Worm (Caenorhabditis elegans) whole organism, early embryonic: ENCODE data around the gene twk-31.

ENCODE experiments used
- B0310.2 ChIP-seq: sonication (generic microtip); optimal IDR thresholded peaks from 2 replicates; lab custom pipeline; 2016; ENCODE audit warnings: mild to moderate bottlenecking, missing genetic modification characterization, missing compliant biosample characterization
- F13C5.2 ChIP-seq: sonication (generic microtip); optimal IDR thresholded peaks from 2 replicates; lab custom pipeline; 2017; ENCODE audit warnings: mild to moderate bottlenecking, missing genetic modification characterization, inconsistent platforms, missing compliant biosample characterization
- aly-1 ChIP-seq: sonication (generic microtip); optimal IDR thresholded peaks from 2 replicates; lab custom pipeline; 2016; ENCODE audit warnings: missing genetic modification characterization, missing compliant biosample characterization
- ama-1 ChIP-seq: fragments of 150-350 bp; optimal IDR thresholded peaks from 2 replicates; lab custom pipeline; 2014
- ceh-13 ChIP-seq: fragments of 200-800 bp; sonication (Bioruptor generic); optimal IDR thresholded peaks from 2 replicates; lab custom pipeline; 2018; ENCODE audit warnings: mild to moderate bottlenecking, missing genetic modification characterization, missing compliant biosample characterization
- ceh-36 ChIP-seq: sonication (generic microtip); optimal IDR thresholded peaks from 2 replicates; lab custom pipeline; 2016; ENCODE audit warnings: missing genetic modification characterization, inconsistent platforms, missing compliant biosample characterization
- ets-7 ChIP-seq: sonication (generic microtip); optimal IDR thresholded peaks from 2 replicates; lab custom pipeline; 2016; ENCODE audit warnings: missing genotype, missing genetic modification characterization, missing compliant biosample characterization
- flt-1 ChIP-seq: fragments of 200-800 bp; sonication (Bioruptor generic); IDR thresholded peaks from 2 replicates; pipeline ENCODE4 v1.3.6; 2022; ENCODE audit warnings: missing genetic modification characterization, missing compliant biosample characterization
- hmbx-1 ChIP-seq: sonication (generic microtip); optimal IDR thresholded peaks from 2 replicates; lab custom pipeline; 2016; ENCODE audit warnings: mild to moderate bottlenecking, missing genetic modification characterization, missing compliant biosample characterization
- hmg-4 ChIP-seq: fragments of 200-800 bp; sonication (Bioruptor generic); optimal IDR thresholded peaks from 2 replicates; lab custom pipeline; 2018; ENCODE audit warnings: mild to moderate bottlenecking, missing genetic modification characterization, missing compliant biosample characterization
- hnd-1 ChIP-seq: sonication (generic microtip); optimal IDR thresholded peaks from 2 replicates; lab custom pipeline; 2016; ENCODE audit warnings: missing genetic modification characterization, missing compliant biosample characterization
- pes-1 ChIP-seq: fragments of 200-800 bp; sonication (Bioruptor generic); IDR thresholded peaks from 2 replicates; pipeline ENCODE4 v1.3.6; 2022; ENCODE audit warnings: missing genetic modification reagents, missing genetic modification characterization, missing compliant biosample characterization
- scrt-1 ChIP-seq: fragments of 200-800 bp; sonication (Bioruptor generic); IDR thresholded peaks from 2 replicates; pipeline ENCODE4 v1.3.6; 2022; ENCODE audit warnings: missing genetic modification characterization, missing compliant biosample characterization
- sea-1 ChIP-seq: fragments of 200-800 bp; sonication (Bioruptor generic); conservative IDR thresholded peaks from 2 replicates; pipeline ENCODE4 v1.3.6; 2022; ENCODE audit warnings: missing genetic modification characterization, missing compliant biosample characterization
- tbx-11 ChIP-seq: fragments of 200-800 bp; sonication (Bioruptor generic); IDR thresholded peaks from 2 replicates; pipeline ENCODE4 v1.3.6; 2022; ENCODE audit warnings: missing genetic modification characterization, missing compliant biosample characterization
- tbx-37 ChIP-seq: fragments of 200-800 bp; sonication (Bioruptor generic); conservative IDR thresholded peaks from 2 replicates; pipeline ENCODE4 v1.3.6; 2022; ENCODE audit warnings: missing genetic modification reagents, missing genetic modification characterization, missing compliant biosample characterization
- tra-4 ChIP-seq: sonication (generic microtip); optimal IDR thresholded peaks from 2 replicates; lab custom pipeline; 2017; ENCODE audit warnings: missing genetic modification characterization, missing compliant biosample characterization

twk-31 gene

ce11 chrIII:11453970-11454369, 43.5 kb downstream of the twk-31 start:
- peak; percentile 20 for TF ChIP-seq ceh-36
- TF ChIP-seq ceh-13 (GFP tag; lab: Kevin White, UChicago): no peak

- TF ChIP-seq tra-4 (tag; lab: Kevin White, UChicago): no peak
- no peak for TF ChIP-seq tbx-37 (GFP tag; lab: Robert Waterston, UW)
- no peak for TF ChIP-seq ama-1 (lab: Kevin White, UChicago)
- no peak for TF ChIP-seq aly-1 (tag; lab: Kevin White, UChicago)
- no peak for TF ChIP-seq hmg-4
- no peak for TF ChIP-seq scrt-1 (GFP tag; lab: Robert Waterston, UW)
- TF ChIP-seq B0310.2 (tag; lab: Kevin White, UChicago): no peak
Measured at ce11 chrIII:11456577-11456976, 46.1 kb downstream of the twk-31 start, which contains the start of gene plr-1. TSS of gene plr-1 (plus strand) at chrIII:11456877.

- TF ChIP-seq B0310.2 (tag; lab: Kevin White, UChicago) (no peak), hmg-4 (no peak), hnd-1 (tag; lab: Kevin White, UChicago) (no peak), ceh-13 (GFP tag; lab: Kevin White, UChicago) (no peak), ceh-36 (no peak), hmbx-1 (tag; lab: Kevin White, UChicago) (no peak), ets-7 (no peak), sea-1 (GFP tag; lab: Robert Waterston, UW) (no peak), pes-1 (no peak), F13C5.2 (tag; lab: Kevin White, UChicago) (no peak), aly-1 (tag; lab: Kevin White, UChicago) (no peak), scrt-1 (GFP tag; lab: Robert Waterston, UW) (no peak), tbx-37 (GFP tag; lab: Robert Waterston, UW) (no peak)
Measured at ce11 chrIII:11457911-11458310, 47.4 kb downstream of the twk-31 start.

ce11 chrIII:11459041-11459440, 48.6 kb downstream of the twk-31 start:
- no peak for TF ChIP-seq tbx-37 (GFP tag; lab: Robert Waterston, UW)
- no peak for TF ChIP-seq F13C5.2 (tag; lab: Kevin White, UChicago)
- TF ChIP-seq ets-7: no peak
- TF ChIP-seq sea-1 (GFP tag; lab: Robert Waterston, UW): no peak
- TF ChIP-seq aly-1 (tag; lab: Kevin White, UChicago): no peak
- no peak for TF ChIP-seq scrt-1 (GFP tag; lab: Robert Waterston, UW)
- no peak for TF ChIP-seq hmg-4
- no peak for TF ChIP-seq tbx-11
- no peak for TF ChIP-seq hnd-1 (tag; lab: Kevin White, UChicago)
- TF ChIP-seq ama-1 (lab: Kevin White, UChicago): no peak
- no peak for TF ChIP-seq ceh-13 (GFP tag; lab: Kevin White, UChicago)
- TF ChIP-seq flt-1 (GFP tag; lab: Robert Waterston, UW): no peak
- no peak for TF ChIP-seq ceh-36
- TF ChIP-seq tra-4 (tag; lab: Kevin White, UChicago): no peak
- no peak for TF ChIP-seq pes-1
- no peak for TF ChIP-seq hmbx-1 (tag; lab: Kevin White, UChicago)

ce11 chrIII:11459802-11460201, 49.3 kb downstream of the twk-31 start:
- TF ChIP-seq hmg-4: no peak
- no peak for TF ChIP-seq sea-1 (GFP tag; lab: Robert Waterston, UW)
- no peak for TF ChIP-seq tbx-11
- TF ChIP-seq B0310.2 (tag; lab: Kevin White, UChicago): no peak
- no peak for TF ChIP-seq ceh-13 (GFP tag; lab: Kevin White, UChicago)
- peak; percentile 75 for TF ChIP-seq ceh-36
- TF ChIP-seq pes-1: no peak

ce11 chrIII:11462332-11462731, 51.9 kb downstream of the twk-31 start:
- TF ChIP-seq B0310.2 (tag; lab: Kevin White, UChicago) (no peak), pes-1 (no peak), ama-1 (lab: Kevin White, UChicago) (no peak), tra-4 (tag; lab: Kevin White, UChicago) (no peak), ets-7 (no peak), tbx-11 (no peak), hmbx-1 (tag; lab: Kevin White, UChicago) (no peak), ceh-36 (no peak), aly-1 (tag; lab: Kevin White, UChicago) (no peak)

ce11 chrIII:11463726-11464125, 53.2 kb downstream of the twk-31 start:
- TF ChIP-seq tbx-37 (GFP tag; lab: Robert Waterston, UW): no peak
- TF ChIP-seq ceh-13 (GFP tag; lab: Kevin White, UChicago): no peak
- 0 out of 2 replicates have a peak, but pooled peaks have one; percentile 15 for TF ChIP-seq tbx-11
- 0 out of 2 replicates have a peak, but pooled peaks have one; percentile 33 for TF ChIP-seq sea-1 (GFP tag; lab: Robert Waterston, UW)
- no peak for TF ChIP-seq aly-1 (tag; lab: Kevin White, UChicago)
- 0 out of 2 replicates have a peak, but pooled peaks have one; percentile 31 for TF ChIP-seq pes-1

ce11 chrIII:11465394-11465948, 55.0 kb downstream of the twk-31 start:
- TF ChIP-seq pes-1 (0 out of 2 replicates have a peak, but pooled peaks have one; percentile 41), ama-1 (lab: Kevin White, UChicago) (no peak)
